Worm (Caenorhabditis elegans): ENCODE data around the gene rad-50.

ce11 chrV:12296794-12297193 lies 51.3 kb downstream of the rad-50 start:
- TF ChIP-seq flt-1 (GFP tag; IDR thresholded peaks at IDR 0.05) (no peak), cog-1 (tag; optimal IDR thresholded peaks at IDR 0.05) (no peak), med-1 (GFP tag; optimal IDR thresholded peaks at IDR 0.05; ENCODE audit: insufficient read depth) (no peak), ztf-23 (GFP tag; IDR thresholded peaks at IDR 0.05) (no peak), ztf-29 (GFP tag; IDR thresholded peaks at IDR 0.05) (no peak), tab-1 (GFP tag; IDR thresholded peaks at IDR 0.05) (no peak), klf-2 (GFP tag; conservative IDR thresholded peaks at IDR 0.05) (no peak)
